Fruit fly (Drosophila melanogaster) whole organism, embryonic: ENCODE measurements around the gene CG33108.

Source experiments
- Antp ChIP-seq: fragments of 200-800 bp; sonication (Bioruptor generic); optimal IDR thresholded peaks from 3 replicates; lab custom pipeline; 2016; ENCODE audit warnings: missing biosample characterization, missing genetic modification characterization
- BEAF-32 ChIP-seq: fragments of 200-800 bp; sonication (Bioruptor generic); optimal IDR thresholded peaks from 3 replicates; lab custom pipeline; 2017; ENCODE audit warnings: missing biosample characterization, missing genetic modification characterization, mild to moderate bottlenecking, moderate library complexity, missing genetic modification reagents
- Bgb ChIP-seq: fragments of 200-800 bp; sonication (Bioruptor generic); IDR thresholded peaks from 2 replicates; pipeline ENCODE4 v1.3.6; 2022; ENCODE audit warnings: missing biosample characterization, missing genetic modification characterization; ENCODE audit not compliant: partially characterized antibody
- CG10267 ChIP-seq: fragments of 200-800 bp; sonication (Bioruptor generic); optimal IDR thresholded peaks from 2 replicates; lab custom pipeline; 2018; ENCODE audit warnings: missing biosample characterization, mild to moderate bottlenecking, missing genetic modification characterization, moderate library complexity
- CG10274 ChIP-seq: fragments of 200-800 bp; sonication (Bioruptor generic); optimal IDR thresholded peaks from 3 replicates; lab custom pipeline; 2017; ENCODE audit warnings: missing biosample characterization, mild to moderate bottlenecking, missing genetic modification characterization
- CG11504 ChIP-seq: fragments of 200-800 bp; sonication (Bioruptor generic); optimal IDR thresholded peaks from 3 replicates; lab custom pipeline; 2019; ENCODE audit warnings: missing biosample characterization, mild to moderate bottlenecking, missing genetic modification characterization, moderate library complexity
- CG12391 ChIP-seq: fragments of 200-800 bp; sonication (Bioruptor generic); optimal IDR thresholded peaks from 3 replicates; lab custom pipeline; 2018; ENCODE audit warnings: missing biosample characterization, mild to moderate bottlenecking, missing genetic modification characterization, moderate library complexity
- CG13287 ChIP-seq: fragments of 200-800 bp; sonication (Bioruptor generic); IDR thresholded peaks from 2 replicates; pipeline ENCODE4 v1.3.6; 2022; ENCODE audit warnings: missing biosample characterization, missing genetic modification characterization; ENCODE audit not compliant: partially characterized antibody
- CG16813 ChIP-seq: fragments of 200-800 bp; sonication (Bioruptor generic); IDR thresholded peaks from 3 replicates; pipeline ENCODE4 v1.3.6; 2022; ENCODE audit warnings: missing biosample characterization, missing genetic modification characterization; ENCODE audit not compliant: partially characterized antibody
- CG17802 ChIP-seq: fragments of 200-800 bp; sonication (Bioruptor generic); optimal IDR thresholded peaks from 2 replicates; lab custom pipeline; 2018; ENCODE audit warnings: missing biosample characterization, mild to moderate bottlenecking, missing genetic modification characterization, moderate library complexity
- CG18262 ChIP-seq: fragments of 200-800 bp; optimal IDR thresholded peaks from 3 replicates; lab custom pipeline; 2019; ENCODE audit warnings: missing biosample characterization, mild to moderate bottlenecking, missing genetic modification characterization, moderate library complexity
- CG2116 ChIP-seq: fragments of 200-800 bp; sonication (Bioruptor generic); optimal IDR thresholded peaks from 3 replicates; lab custom pipeline; 2018; ENCODE audit warnings: missing biosample characterization, mild to moderate bottlenecking, missing genetic modification characterization
- CG2120 ChIP-seq: fragments of 200-800 bp; sonication (Bioruptor generic); optimal IDR thresholded peaks from 3 replicates; lab custom pipeline; 2016; ENCODE audit warnings: missing biosample characterization, missing genetic modification characterization
- CG2199 ChIP-seq: fragments of 200-800 bp; sonication (Bioruptor generic); IDR thresholded peaks from 3 replicates; pipeline ENCODE4 v1.3.6; 2022; ENCODE audit warnings: missing biosample characterization, missing genetic modification characterization
- CG33557 ChIP-seq: fragments of 200-800 bp; sonication (Bioruptor generic); optimal IDR thresholded peaks from 2 replicates; lab custom pipeline; 2019; ENCODE audit warnings: missing biosample characterization, mild to moderate bottlenecking, missing genetic modification characterization, moderate library complexity
- CG3995 ChIP-seq: fragments of 200-800 bp; sonication (Bioruptor generic); optimal IDR thresholded peaks from 3 replicates; lab custom pipeline; 2016; ENCODE audit warnings: missing biosample characterization, missing genetic modification characterization
- CG4730 ChIP-seq: fragments of 200-800 bp; sonication (Bioruptor generic); IDR thresholded peaks from 2 replicates; pipeline ENCODE4 v1.3.6; 2022; ENCODE audit warnings: missing biosample characterization, missing genetic modification characterization
- CG7357 ChIP-seq: fragments of 200-800 bp; sonication (Bioruptor generic); IDR thresholded peaks from 3 replicates; pipeline ENCODE4 v1.3.6; 2022; ENCODE audit warnings: missing biosample characterization, missing genetic modification characterization
- CG8290 ChIP-seq, 3 experiments: fragments of 200-800 bp; sonication (Bioruptor generic); optimal IDR thresholded peaks; 2 replicates each; lab custom pipeline; 2016 to 2019; ENCODE audit warnings: missing biosample characterization in 3 of 3, missing genetic modification characterization in 3 of 3, mild to moderate bottlenecking in 2 of 3, moderate library complexity in 1 of 3
- CG9817 ChIP-seq: fragments of 200-800 bp; sonication (Bioruptor generic); optimal IDR thresholded peaks from 2 replicates; lab custom pipeline; 2018; ENCODE audit warnings: missing biosample characterization, mild to moderate bottlenecking, missing genetic modification characterization, moderate library complexity
- Dll ChIP-seq: fragments of 200-800 bp; sonication (Bioruptor generic); IDR thresholded peaks from 4 replicates; pipeline ENCODE4 v1.3.6; 2022; ENCODE audit warnings: missing biosample characterization, missing genetic modification characterization; ENCODE audit not compliant: partially characterized antibody
- Doc2 ChIP-seq: fragments of 200-800 bp; sonication (Bioruptor generic); IDR thresholded peaks from 2 replicates; pipeline ENCODE4 v1.3.6; 2022; ENCODE audit warnings: missing biosample characterization, missing genetic modification characterization
- Dref ChIP-seq: fragments of 200-800 bp; sonication (Bioruptor generic); IDR thresholded peaks from 2 replicates; pipeline ENCODE4 v1.3.6; 2022; ENCODE audit warnings: missing biosample characterization, missing genetic modification characterization
- HmgZ ChIP-seq: fragments of 200-800 bp; sonication (Bioruptor generic); optimal IDR thresholded peaks from 2 replicates; lab custom pipeline; 2018; ENCODE audit warnings: missing biosample characterization, mild to moderate bottlenecking, missing genetic modification characterization
- Lpt ChIP-seq: fragments of >200 bp; optimal IDR thresholded peaks from 2 replicates; lab custom pipeline; 2018; ENCODE audit warnings: missing biosample characterization, missing genetic modification characterization
- MBD-R2 ChIP-seq: fragments of 200-800 bp; sonication (Bioruptor generic); IDR thresholded peaks from 2 replicates; pipeline ENCODE4 v1.3.6; 2022; ENCODE audit warnings: missing biosample characterization, missing genetic modification characterization
- MESR4 ChIP-seq: fragments of 200-800 bp; sonication (Bioruptor generic); optimal IDR thresholded peaks from 2 replicates; lab custom pipeline; 2018; ENCODE audit warnings: missing biosample characterization, mild to moderate bottlenecking, missing genetic modification characterization, moderate library complexity
- Opbp ChIP-seq: fragments of 200-800 bp; sonication (Bioruptor generic); IDR thresholded peaks from 3 replicates; pipeline ENCODE4 v1.3.6; 2022; ENCODE audit warnings: missing biosample characterization, missing genetic modification characterization; ENCODE audit not compliant: partially characterized antibody
- PHDP ChIP-seq: fragments of 200-800 bp; sonication (Bioruptor generic); optimal IDR thresholded peaks from 3 replicates; lab custom pipeline; 2018; ENCODE audit warnings: missing biosample characterization, mild to moderate bottlenecking, missing genetic modification characterization, moderate library complexity
- Ravus ChIP-seq: fragments of 200-800 bp; sonication (Bioruptor generic); IDR thresholded peaks from 2 replicates; pipeline ENCODE4 v1.3.6; 2022; ENCODE audit warnings: missing biosample characterization, missing genetic modification characterization
- Sry-δ ChIP-seq: fragments of 200-800 bp; sonication (Bioruptor generic); optimal IDR thresholded peaks from 2 replicates; lab custom pipeline; 2016; ENCODE audit warnings: missing biosample characterization, missing genetic modification characterization
- Xrp1 ChIP-seq: fragments of 200-800 bp; sonication (Bioruptor generic); IDR thresholded peaks from 2 replicates; pipeline ENCODE4 v1.3.6; 2022; ENCODE audit warnings: missing biosample characterization, missing genetic modification characterization
- amos ChIP-seq: fragments of 200-800 bp; sonication (Bioruptor generic); IDR thresholded peaks from 2 replicates; pipeline ENCODE4 v1.3.6; 2022; ENCODE audit warnings: missing biosample characterization, missing genetic modification characterization; ENCODE audit not compliant: partially characterized antibody
- aop ChIP-seq: fragments of 200-800 bp; sonication (Bioruptor generic); IDR thresholded peaks from 2 replicates; pipeline ENCODE4 v1.3.6; 2022; ENCODE audit warnings: missing biosample characterization, missing genetic modification characterization
- ase ChIP-seq: fragments of 200-800 bp; sonication (Bioruptor generic); IDR thresholded peaks from 3 replicates; pipeline ENCODE4 v1.3.6; 2022; ENCODE audit warnings: missing biosample characterization, missing genetic modification characterization
- bbx ChIP-seq: fragments of 200-800 bp; sonication (Bioruptor generic); IDR thresholded peaks from 2 replicates; pipeline ENCODE4 v1.3.6; 2022; ENCODE audit warnings: missing biosample characterization, missing genetic modification characterization; ENCODE audit not compliant: partially characterized antibody
- crp ChIP-seq, 2 experiments: fragments of 200-800 bp; sonication (Bioruptor generic); optimal IDR thresholded peaks; 2 replicates in 1 of 2; 3 replicates in 1 of 2; lab custom pipeline; 2017; ENCODE audit warnings: missing biosample characterization in 2 of 2, missing genetic modification characterization in 2 of 2, mild to moderate bottlenecking in 1 of 2, moderate library complexity in 1 of 2
- fu2 ChIP-seq: fragments of 200-800 bp; sonication (Bioruptor generic); optimal IDR thresholded peaks from 2 replicates; lab custom pipeline; 2016; ENCODE audit warnings: missing biosample characterization, missing genetic modification characterization
- gfzf ChIP-seq: fragments of 200-800 bp; sonication (Bioruptor generic); optimal IDR thresholded peaks from 2 replicates; lab custom pipeline; 2016; ENCODE audit warnings: missing biosample characterization, mild to moderate bottlenecking, missing genetic modification characterization, moderate library complexity
- ken ChIP-seq: fragments of 200-800 bp; sonication (Bioruptor generic); IDR thresholded peaks from 3 replicates; pipeline ENCODE4 v1.3.6; 2022; ENCODE audit warnings: missing biosample characterization, missing genetic modification characterization
- lab ChIP-seq: fragments of 200-800 bp; sonication (Bioruptor generic); optimal IDR thresholded peaks from 3 replicates; lab custom pipeline; 2017; ENCODE audit warnings: missing biosample characterization, missing genetic modification characterization, mild to moderate bottlenecking, moderate library complexity, missing genetic modification reagents
- pzg ChIP-seq: fragments of 200-800 bp; sonication (Bioruptor generic); optimal IDR thresholded peaks from 3 replicates; lab custom pipeline; 2018; ENCODE audit warnings: missing biosample characterization, mild to moderate bottlenecking, missing genetic modification characterization, moderate library complexity
- sqz ChIP-seq: fragments of 200-800 bp; sonication (Bioruptor generic); optimal IDR thresholded peaks from 3 replicates; lab custom pipeline; 2018; ENCODE audit warnings: missing biosample characterization, mild to moderate bottlenecking, missing genetic modification characterization
- sug ChIP-seq: fragments of 200-800 bp; optimal IDR thresholded peaks from 2 replicates; lab custom pipeline; 2019; ENCODE audit warnings: missing biosample characterization, mild to moderate bottlenecking, missing genetic modification characterization, moderate library complexity
- tna ChIP-seq: fragments of 200-800 bp; sonication (Bioruptor generic); IDR thresholded peaks from 2 replicates; pipeline ENCODE4 v1.3.6; 2022; ENCODE audit warnings: missing biosample characterization, missing genetic modification characterization; ENCODE audit not compliant: partially characterized antibody
- vfl ChIP-seq: fragments of 200-800 bp; sonication (Bioruptor generic); optimal IDR thresholded peaks from 2 replicates; lab custom pipeline; 2016; ENCODE audit warnings: missing biosample characterization, missing genetic modification characterization
- vvl ChIP-seq: fragments of 200-800 bp; sonication (Bioruptor generic); IDR thresholded peaks from 2 replicates; pipeline ENCODE4 v1.3.6; 2022; ENCODE audit warnings: missing biosample characterization, missing genetic modification characterization
- wdn ChIP-seq: fragments of 200-800 bp; sonication (Bioruptor generic); IDR thresholded peaks from 2 replicates; pipeline ENCODE4 v1.3.6; 2022; ENCODE audit warnings: missing biosample characterization, missing genetic modification characterization
- wor ChIP-seq: fragments of 200-800 bp; sonication (Bioruptor generic); IDR thresholded peaks from 2 replicates; pipeline ENCODE4 v1.3.6; 2022; ENCODE audit warnings: missing biosample characterization, missing genetic modification characterization

Gene CG33108

dm6 chr3R:23995460-23995859 is at the start of gene CG33108:
Gene CG33108 (plus strand): TSS chr3R:23995659.
- TF ChIP-seq MBD-R2 (peak; percentile 38; the same call in 1 of the 2 replicates), CG33557 (GFP tag; lab: Kevin White, UChicago) (no peak), ken (GFP tag; lab: Robert Waterston, UW) (no peak), Lpt (GFP tag; lab: Kevin White, UChicago) (no peak), CG12391 (peak; percentile 2), Ravus (no peak), CG9817 (tag; lab: Kevin White, UChicago) (no peak), CG3995 (peak; percentile 57), CG8290 (GFP tag; optimal IDR thresholded peaks at IDR 0.05; lab: Kevin White, UChicago) (no peak), CG8290 (tag; optimal IDR thresholded peaks at IDR 0.05; lab: Kevin White, UChicago) (peak in 1 of 2 experiments; percentile 18), CG18262 (tag; lab: Kevin White, UChicago) (no peak), lab (GFP tag; lab: Kevin White, UChicago) (no peak), Dll (GFP tag; lab: Robert Waterston, UW) (peak; percentile 33; the same call in 1 of the 4 replicates), Doc2 (no peak), HmgZ (peak; percentile 32), CG17802 (tag; lab: Kevin White, UChicago) (peak; percentile 44), ase (GFP tag; lab: Robert Waterston, UW) (no peak), CG13287 (GFP tag; lab: Robert Waterston, UW) (peak; percentile 31; the same call in 1 of the 2 replicates), CG10274 (GFP tag; lab: Kevin White, UChicago) (peak; percentile 4), Dref (GFP tag; lab: Robert Waterston, UW) (peak; percentile 60), Xrp1 (no peak), Sry-δ (GFP tag; lab: Kevin White, UChicago) (no peak), gfzf (GFP tag; lab: Kevin White, UChicago) (peak; percentile 3), crp (GFP tag; optimal IDR thresholded peaks at IDR 0.05; lab: Kevin White, UChicago) (peak; percentile 10 to 78), CG2199 (GFP tag; lab: Robert Waterston, UW) (no peak), pzg (GFP tag; lab: Kevin White, UChicago) (peak; percentile 34), wor (GFP tag; lab: Robert Waterston, UW) (no peak), aop (GFP tag; lab: Robert Waterston, UW) (no peak), CG2116 (GFP tag; lab: Kevin White, UChicago) (peak; percentile 19), fu2 (GFP tag; lab: Kevin White, UChicago) (no peak), tna (GFP tag; lab: Robert Waterston, UW) (peak; percentile 14; the same call in 1 of the 2 replicates), sug (peak; percentile 37), Opbp (GFP tag; lab: Robert Waterston, UW) (0 out of 3 replicates have a peak, but pooled peaks have one; percentile 39), CG16813 (GFP tag; lab: Robert Waterston, UW) (no peak), CG4730 (GFP tag; lab: Robert Waterston, UW) (no peak), Antp (no peak), wdn (GFP tag; lab: Robert Waterston, UW) (no peak), MESR4 (GFP tag; lab: Kevin White, UChicago) (peak; percentile 4), BEAF-32 (GFP tag; lab: Kevin White, UChicago) (peak; percentile 7), sqz (GFP tag; lab: Kevin White, UChicago) (no peak), CG2120 (GFP tag; lab: Kevin White, UChicago) (peak; percentile 23), CG7357 (GFP tag; lab: Robert Waterston, UW) (no peak), vvl (GFP tag; lab: Robert Waterston, UW) (no peak), CG11504 (tag; lab: Kevin White, UChicago) (no peak), CG10267 (tag; lab: Kevin White, UChicago) (peak; percentile 8), Bgb (GFP tag; lab: Robert Waterston, UW) (peak; percentile 24; the same call in 1 of the 2 replicates), amos (peak; percentile 19; the same call in 1 of the 2 replicates), bbx (GFP tag; lab: Robert Waterston, UW) (peak; percentile 36; the same call in 1 of the 2 replicates), vfl (no peak), PHDP (peak; percentile 18)
